Fruit fly (Drosophila melanogaster) whole organism, embryonic: ENCODE data around the gene CG14440.
A peak's percentile ranks its signal among the peaks of the same experiment; 100 is the strongest.

Source experiments
- ATbp ChIP-seq: fragments of 200-800 bp; sonication (Bioruptor generic); optimal IDR thresholded peaks from 2 replicates; lab custom pipeline; 2017; ENCODE audit warnings: missing biosample characterization, mild to moderate bottlenecking, missing genetic modification characterization, missing genetic modification reagents
- CG10959 ChIP-seq: fragments of 200-800 bp; sonication (Bioruptor generic); IDR thresholded peaks from 2 replicates; pipeline ENCODE4 v1.3.6; 2022; ENCODE audit warnings: missing biosample characterization, missing genetic modification characterization
- CG11398 ChIP-seq: fragments of 200-800 bp; sonication (Bioruptor generic); optimal IDR thresholded peaks from 2 replicates; lab custom pipeline; 2016; ENCODE audit warnings: missing biosample characterization, missing genetic modification characterization
- CG12391 ChIP-seq: fragments of 200-800 bp; sonication (Bioruptor generic); optimal IDR thresholded peaks from 3 replicates; lab custom pipeline; 2018; ENCODE audit warnings: missing biosample characterization, mild to moderate bottlenecking, missing genetic modification characterization, moderate library complexity
- CG12659 ChIP-seq: fragments of 200-800 bp; sonication (Bioruptor generic); optimal IDR thresholded peaks from 3 replicates; lab custom pipeline; 2017; ENCODE audit warnings: mild to moderate bottlenecking, missing biosample characterization, missing genetic modification reagents, missing genetic modification characterization
- CG13296 ChIP-seq: fragments of 200-800 bp; sonication (Bioruptor generic); optimal IDR thresholded peaks from 3 replicates; lab custom pipeline; 2018; ENCODE audit warnings: missing biosample characterization, mild to moderate bottlenecking, missing genetic modification characterization
- CG15269 ChIP-seq: fragments of 200-800 bp; sonication (Bioruptor generic); optimal IDR thresholded peaks from 2 replicates; lab custom pipeline; 2018; ENCODE audit warnings: missing biosample characterization, mild to moderate bottlenecking, missing genetic modification characterization, moderate library complexity
- CG17186 ChIP-seq: fragments of 200-800 bp; sonication (Bioruptor generic); optimal IDR thresholded peaks from 3 replicates; lab custom pipeline; 2017; ENCODE audit warnings: missing biosample characterization, missing genetic modification reagents, missing genetic modification characterization
- CG17385 ChIP-seq: fragments of 200-800 bp; sonication (Bioruptor generic); optimal IDR thresholded peaks from 3 replicates; lab custom pipeline; 2018; ENCODE audit warnings: missing biosample characterization, mild to moderate bottlenecking, missing genetic modification characterization
- CG2120 ChIP-seq: fragments of 200-800 bp; sonication (Bioruptor generic); optimal IDR thresholded peaks from 3 replicates; lab custom pipeline; 2016; ENCODE audit warnings: missing biosample characterization, missing genetic modification characterization
- CG2875 ChIP-seq: fragments of 200-800 bp; sonication (Bioruptor generic); optimal IDR thresholded peaks from 2 replicates; lab custom pipeline; 2017; ENCODE audit warnings: missing biosample characterization, mild to moderate bottlenecking, missing genetic modification characterization, missing genetic modification reagents
- CG31365 ChIP-seq: fragments of 200-800 bp; sonication (Bioruptor generic); optimal IDR thresholded peaks from 2 replicates; lab custom pipeline; 2018; ENCODE audit warnings: missing biosample characterization, mild to moderate bottlenecking, missing genetic modification characterization
- CG32767 ChIP-seq: fragments of 200-800 bp; sonication (Bioruptor generic); IDR thresholded peaks from 2 replicates; pipeline ENCODE4 v1.3.6; 2022; ENCODE audit warnings: missing biosample characterization, missing genetic modification characterization
- CG3281 ChIP-seq: fragments of 200-800 bp; sonication (Bioruptor generic); optimal IDR thresholded peaks from 3 replicates; lab custom pipeline; 2017; ENCODE audit warnings: missing biosample characterization, mild to moderate bottlenecking, missing genetic modification characterization
- CG34224 ChIP-seq: fragments of 200-800 bp; sonication (Bioruptor generic); IDR thresholded peaks from 3 replicates; pipeline ENCODE4 v1.3.6; 2022; ENCODE audit warnings: missing biosample characterization, missing genetic modification characterization; ENCODE audit not compliant: partially characterized antibody
- CG3995 ChIP-seq: fragments of 200-800 bp; sonication (Bioruptor generic); optimal IDR thresholded peaks from 3 replicates; lab custom pipeline; 2016; ENCODE audit warnings: missing biosample characterization, missing genetic modification characterization
- CG43689 ChIP-seq: fragments of 200-800 bp; sonication (Bioruptor generic); IDR thresholded peaks from 2 replicates; pipeline ENCODE4 v1.3.6; 2022; ENCODE audit warnings: missing biosample characterization, missing genetic modification characterization
- CG4404 ChIP-seq: fragments of 200-800 bp; sonication (Bioruptor generic); IDR thresholded peaks from 2 replicates; pipeline ENCODE4 v1.3.6; 2022; ENCODE audit warnings: missing biosample characterization, missing genetic modification characterization
- CG9797 ChIP-seq: fragments of 200-800 bp; sonication (Bioruptor generic); optimal IDR thresholded peaks from 3 replicates; lab custom pipeline; 2018; ENCODE audit warnings: missing biosample characterization, mild to moderate bottlenecking, missing genetic modification characterization
- CG9876 ChIP-seq: fragments of 200-800 bp; sonication (Bioruptor generic); optimal IDR thresholded peaks from 2 replicates; lab custom pipeline; 2016; ENCODE audit warnings: missing biosample characterization, missing genetic modification characterization
- Camta ChIP-seq: fragments of 200-800 bp; sonication (Bioruptor generic); optimal IDR thresholded peaks from 2 replicates; lab custom pipeline; 2016; ENCODE audit warnings: missing biosample characterization, missing genetic modification characterization
- Chrac-16 ChIP-seq: fragments of 200-800 bp; sonication (Bioruptor generic); optimal IDR thresholded peaks from 3 replicates; lab custom pipeline; 2016; ENCODE audit warnings: missing biosample characterization, missing genetic modification characterization
- D19B ChIP-seq: fragments of 200-800 bp; sonication (Bioruptor generic); optimal IDR thresholded peaks from 2 replicates; lab custom pipeline; 2017; ENCODE audit warnings: missing biosample characterization, mild to moderate bottlenecking, missing genetic modification characterization
- Dref ChIP-seq: fragments of 200-800 bp; sonication (Bioruptor generic); IDR thresholded peaks from 2 replicates; pipeline ENCODE4 v1.3.6; 2022; ENCODE audit warnings: missing biosample characterization, missing genetic modification characterization
- Hand ChIP-seq: fragments of 200-800 bp; sonication (Bioruptor generic); optimal IDR thresholded peaks from 2 replicates; lab custom pipeline; 2017; ENCODE audit warnings: mild to moderate bottlenecking, missing biosample characterization, missing genetic modification reagents, missing genetic modification characterization
- Hmx ChIP-seq: fragments of 200-800 bp; sonication (Bioruptor generic); optimal IDR thresholded peaks from 2 replicates; lab custom pipeline; 2016; ENCODE audit warnings: missing biosample characterization, missing genetic modification characterization
- Mes4 ChIP-seq: fragments of 200-800 bp; sonication (Bioruptor generic); optimal IDR thresholded peaks from 2 replicates; lab custom pipeline; 2016; ENCODE audit warnings: missing biosample characterization, missing genetic modification characterization
- NC2α ChIP-seq: fragments of 200-800 bp; sonication (Bioruptor generic); optimal IDR thresholded peaks from 2 replicates; lab custom pipeline; 2016; ENCODE audit warnings: missing biosample characterization, missing genetic modification characterization
- Oaz ChIP-seq: fragments of 200-800 bp; sonication (Bioruptor generic); IDR thresholded peaks from 2 replicates; pipeline ENCODE4 v1.3.6; 2022; ENCODE audit warnings: missing biosample characterization, missing genetic modification characterization
- Poxn ChIP-seq: fragments of 200-800 bp; sonication (Bioruptor generic); IDR thresholded peaks from 2 replicates; pipeline ENCODE4 v1.3.6; 2022; ENCODE audit warnings: missing biosample characterization, missing genetic modification characterization
- Sox100B ChIP-seq: fragments of 200-800 bp; sonication (Bioruptor generic); optimal IDR thresholded peaks from 3 replicates; lab custom pipeline; 2018; ENCODE audit warnings: missing biosample characterization, mild to moderate bottlenecking, missing genetic modification characterization
- Ssrp ChIP-seq: fragments of 200-800 bp; sonication (Bioruptor generic); optimal IDR thresholded peaks from 2 replicates; lab custom pipeline; 2018; ENCODE audit warnings: missing biosample characterization, mild to moderate bottlenecking, missing genetic modification characterization, moderate library complexity
- TFAM ChIP-seq: fragments of 200-800 bp; sonication (Bioruptor generic); optimal IDR thresholded peaks from 2 replicates; lab custom pipeline; 2017; ENCODE audit warnings: missing biosample characterization, missing genetic modification characterization, inconsistent platforms
- Tbp ChIP-seq: fragments of >200 bp; optimal IDR thresholded peaks from 2 replicates; lab custom pipeline; 2018; ENCODE audit warnings: missing biosample characterization, missing genetic modification characterization
- ac ChIP-seq: fragments of 200-800 bp; sonication (Bioruptor generic); optimal IDR thresholded peaks from 3 replicates; lab custom pipeline; 2017; ENCODE audit warnings: missing biosample characterization, mild to moderate bottlenecking, missing genetic modification characterization
- ato ChIP-seq: fragments of 200-800 bp; sonication (Bioruptor generic); IDR thresholded peaks from 2 replicates; pipeline ENCODE4 v1.3.6; 2022; ENCODE audit warnings: missing biosample characterization, missing genetic modification characterization; ENCODE audit not compliant: partially characterized antibody
- bab2 ChIP-seq: fragments of 200-800 bp; sonication (Bioruptor generic); optimal IDR thresholded peaks from 2 replicates; lab custom pipeline; 2016; ENCODE audit warnings: missing biosample characterization, missing genetic modification characterization
- cg ChIP-seq: fragments of 200-800 bp; sonication (Bioruptor generic); optimal IDR thresholded peaks from 3 replicates; lab custom pipeline; 2019; ENCODE audit warnings: missing biosample characterization, mild to moderate bottlenecking, missing genetic modification characterization, moderate library complexity
- corto ChIP-seq: fragments of 200-800 bp; sonication (Bioruptor generic); optimal IDR thresholded peaks from 2 replicates; lab custom pipeline; 2016; ENCODE audit warnings: missing biosample characterization, mild to moderate bottlenecking, missing genetic modification characterization, moderate library complexity
- dpn ChIP-seq, 2 experiments: fragments of 200-800 bp; sonication (Bioruptor generic); optimal IDR thresholded peaks; 3 replicates each; lab custom pipeline; 2016; ENCODE audit warnings: missing biosample characterization in 2 of 2, missing genetic modification characterization in 2 of 2
- gcm2 ChIP-seq: fragments of 200-800 bp; sonication (Bioruptor generic); optimal IDR thresholded peaks from 2 replicates; lab custom pipeline; 2016; ENCODE audit warnings: missing biosample characterization, missing genetic modification characterization
- grn ChIP-seq: fragments of 200-800 bp; sonication (Bioruptor generic); optimal IDR thresholded peaks from 3 replicates; lab custom pipeline; 2017; ENCODE audit warnings: missing biosample characterization, missing genetic modification characterization
- jumu ChIP-seq: fragments of 200-800 bp; sonication (Bioruptor generic); optimal IDR thresholded peaks from 3 replicates; lab custom pipeline; 2016; ENCODE audit warnings: missing biosample characterization, missing genetic modification characterization
- kah ChIP-seq: fragments of 200-800 bp; sonication (Bioruptor generic); optimal IDR thresholded peaks from 2 replicates; lab custom pipeline; 2018; ENCODE audit warnings: missing biosample characterization, mild to moderate bottlenecking, missing genetic modification characterization
- pzg ChIP-seq: fragments of 200-800 bp; sonication (Bioruptor generic); optimal IDR thresholded peaks from 3 replicates; lab custom pipeline; 2018; ENCODE audit warnings: missing biosample characterization, mild to moderate bottlenecking, missing genetic modification characterization, moderate library complexity
- sc ChIP-seq, 3 experiments: fragments of >200 bp in 2 of 3; fragments of 200-800 bp in 1 of 3; sonication (Bioruptor generic) in 1 of 3; optimal IDR thresholded peaks; 2 replicates in 2 of 3; 3 replicates in 1 of 3; lab custom pipeline; 2017; ENCODE audit warnings: mild to moderate bottlenecking in 1 of 3, missing biosample characterization in 1 of 3, missing genetic modification characterization in 1 of 3, missing genetic modification reagents in 1 of 3
- sug ChIP-seq: fragments of 200-800 bp; optimal IDR thresholded peaks from 2 replicates; lab custom pipeline; 2019; ENCODE audit warnings: missing biosample characterization, mild to moderate bottlenecking, missing genetic modification characterization, moderate library complexity
- tio ChIP-seq: fragments of 200-800 bp; sonication (Bioruptor generic); optimal IDR thresholded peaks from 2 replicates; lab custom pipeline; 2017; ENCODE audit warnings: missing biosample characterization, missing genetic modification characterization, inconsistent platforms
- toy ChIP-seq: fragments of 200-800 bp; sonication (Bioruptor generic); IDR thresholded peaks from 2 replicates; pipeline ENCODE4 v1.3.6; 2022; ENCODE audit warnings: missing biosample characterization, missing genetic modification characterization
- zfh2 ChIP-seq: fragments of 200-800 bp; sonication (Bioruptor generic); optimal IDR thresholded peaks from 2 replicates; lab custom pipeline; 2016; ENCODE audit warnings: missing biosample characterization, missing genetic modification characterization

The CG14440 gene

dm6 chrX:6711295-6711694 lies 12.9 kb upstream of the CG14440 start (continued):
- 0 out of 2 replicates have a peak, but pooled peaks have one; percentile 46 for TF ChIP-seq CG32767 (GFP tag; lab: Robert Waterston, UW)
- TF ChIP-seq CG3281 (GFP tag; lab: Kevin White, UChicago): peak; percentile 81
- TF ChIP-seq tio (GFP tag; lab: Kevin White, UChicago): peak; percentile 47
- peak; percentile 43 for TF ChIP-seq CG17186
- peak; percentile 71 for TF ChIP-seq CG12659 (GFP tag; lab: Kevin White, UChicago)
- TF ChIP-seq Dref (GFP tag; lab: Robert Waterston, UW): no peak
- peak; percentile 79 for TF ChIP-seq CG2875 (GFP tag; lab: Kevin White, UChicago)
- TF ChIP-seq sc (optimal IDR thresholded peaks at IDR 0.05; lab: Kevin White, UChicago): no peak
- TF ChIP-seq sc (GFP tag; optimal IDR thresholded peaks at IDR 0.05; lab: Kevin White, UChicago): peak; percentile 59
- TF ChIP-seq sug (tag; lab: Kevin White, UChicago): peak; percentile 52
- peak; percentile 84 for TF ChIP-seq CG15269 (tag; lab: Kevin White, UChicago)
- peak; percentile 54 for TF ChIP-seq gcm2 (GFP tag; lab: Kevin White, UChicago)
- 0 out of 2 replicates have a peak, but pooled peaks have one; percentile 12 for TF ChIP-seq Oaz (GFP tag; lab: Robert Waterston, UW)
- peak; percentile 78 to 85 for TF ChIP-seq dpn (GFP tag; optimal IDR thresholded peaks at IDR 0.05; lab: Kevin White, UChicago)
- TF ChIP-seq CG34224 (GFP tag; lab: Robert Waterston, UW): no peak
- peak; percentile 30 for TF ChIP-seq kah
- TF ChIP-seq grn: peak; percentile 35
- TF ChIP-seq Chrac-16: peak; percentile 69
- peak; percentile 87 for TF ChIP-seq CG2120 (GFP tag; lab: Kevin White, UChicago)
- TF ChIP-seq zfh2: peak; percentile 66
- TF ChIP-seq CG43689 (GFP tag; lab: Robert Waterston, UW): peak; percentile 38; the same call in 1 of the 2 replicates
- no peak for TF ChIP-seq ac (GFP tag; lab: Kevin White, UChicago)
- no peak for TF ChIP-seq ato (GFP tag; lab: Robert Waterston, UW)
- peak; percentile 5 for TF ChIP-seq Hmx (GFP tag; lab: Kevin White, UChicago)
- peak; percentile 46 for TF ChIP-seq CG4404 (GFP tag; lab: Robert Waterston, UW)
- peak; percentile 65 for TF ChIP-seq CG11398 (GFP tag; lab: Kevin White, UChicago)
- TF ChIP-seq CG9797 (GFP tag; lab: Kevin White, UChicago): no peak
- TF ChIP-seq pzg (GFP tag; lab: Kevin White, UChicago): no peak
- peak; percentile 70 for TF ChIP-seq CG13296
- peak; percentile 77 for TF ChIP-seq jumu
- TF ChIP-seq Hand: peak; percentile 83
- TF ChIP-seq bab2 (GFP tag; lab: Kevin White, UChicago): peak; percentile 79
- TF ChIP-seq CG10959 (GFP tag; lab: Robert Waterston, UW): no peak
- peak; percentile 64 for TF ChIP-seq Sox100B
- peak; percentile 58 for TF ChIP-seq CG9876 (GFP tag; lab: Kevin White, UChicago)
- no peak for TF ChIP-seq Poxn (GFP tag; lab: Robert Waterston, UW)
- TF ChIP-seq ATbp (GFP tag; lab: Kevin White, UChicago): peak; percentile 82
- peak; percentile 69 for TF ChIP-seq CG17385
- TF ChIP-seq CG12391: peak; percentile 80
- TF ChIP-seq CG31365: peak; percentile 54
- TF ChIP-seq NC2α (GFP tag; lab: Kevin White, UChicago): peak; percentile 47
- peak; percentile 74 for TF ChIP-seq Camta (GFP tag; lab: Kevin White, UChicago)
- no peak for TF ChIP-seq toy (GFP tag; lab: Robert Waterston, UW)
- TF ChIP-seq TFAM (GFP tag; lab: Kevin White, UChicago): peak; percentile 24
- no peak for TF ChIP-seq cg (GFP tag; lab: Kevin White, UChicago)
- peak; percentile 52 for TF ChIP-seq Mes4 (GFP tag; lab: Kevin White, UChicago)
- peak; percentile 45 for TF ChIP-seq corto (GFP tag; lab: Kevin White, UChicago)
- peak; percentile 66 for TF ChIP-seq Ssrp (tag; lab: Kevin White, UChicago)
- peak; percentile 45 for TF ChIP-seq D19B (GFP tag; lab: Kevin White, UChicago)
- TF ChIP-seq CG3995 (GFP tag; lab: Kevin White, UChicago): no peak
- TF ChIP-seq Tbp: no peak
